Fruit fly (Drosophila melanogaster) whole organism, embryonic: ENCODE measurements around the gene CG42579.

Source experiments
- ATbp ChIP-seq: fragments of 200-800 bp; sonication (Bioruptor generic); optimal IDR thresholded peaks from 2 replicates; lab custom pipeline; 2017; ENCODE audit warnings: missing biosample characterization, mild to moderate bottlenecking, missing genetic modification characterization, missing genetic modification reagents
- CG10366 ChIP-seq: fragments of 200-800 bp; sonication (Bioruptor generic); IDR thresholded peaks from 2 replicates; pipeline ENCODE4 v1.3.6; 2022; ENCODE audit warnings: missing biosample characterization, missing genetic modification characterization
- CG10431 ChIP-seq: fragments of 200-800 bp; sonication (Bioruptor generic); optimal IDR thresholded peaks from 3 replicates; lab custom pipeline; 2018; ENCODE audit warnings: missing biosample characterization, mild to moderate bottlenecking, missing genetic modification characterization
- CG11085 ChIP-seq: fragments of 200-800 bp; sonication (Bioruptor generic); IDR thresholded peaks from 2 replicates; pipeline ENCODE4 v1.3.6; 2022; ENCODE audit warnings: missing biosample characterization, missing genetic modification characterization
- CG11247 ChIP-seq: fragments of 200-800 bp; sonication (Bioruptor generic); IDR thresholded peaks from 2 replicates; pipeline ENCODE4 v1.3.6; 2022; ENCODE audit warnings: missing biosample characterization, missing genetic modification characterization
- CG12155 ChIP-seq: fragments of 200-800 bp; sonication (Bioruptor generic); optimal IDR thresholded peaks from 3 replicates; lab custom pipeline; 2016; ENCODE audit warnings: missing biosample characterization, missing genetic modification characterization
- CG12769 ChIP-seq: fragments of 200-800 bp; sonication (Bioruptor generic); optimal IDR thresholded peaks from 2 replicates; lab custom pipeline; 2019; ENCODE audit warnings: missing biosample characterization, mild to moderate bottlenecking, missing genetic modification characterization, moderate library complexity
- CG1792 ChIP-seq: fragments of 200-800 bp; sonication (Bioruptor generic); optimal IDR thresholded peaks from 2 replicates; lab custom pipeline; 2016; ENCODE audit warnings: missing biosample characterization, missing genetic modification characterization
- CG32532 ChIP-seq: fragments of 200-800 bp; sonication (Bioruptor generic); IDR thresholded peaks from 2 replicates; pipeline ENCODE4 v1.3.6; 2022; ENCODE audit warnings: missing biosample characterization, missing genetic modification characterization
- CG32767 ChIP-seq: fragments of 200-800 bp; sonication (Bioruptor generic); IDR thresholded peaks from 2 replicates; pipeline ENCODE4 v1.3.6; 2022; ENCODE audit warnings: missing biosample characterization, missing genetic modification characterization
- CG33213 ChIP-seq: fragments of 200-800 bp; sonication (Bioruptor generic); optimal IDR thresholded peaks from 3 replicates; lab custom pipeline; 2016; ENCODE audit warnings: missing biosample characterization, missing genetic modification characterization
- CG34376 ChIP-seq: fragments of 200-800 bp; sonication (Bioruptor generic); optimal IDR thresholded peaks from 2 replicates; lab custom pipeline; 2018; ENCODE audit warnings: missing biosample characterization, mild to moderate bottlenecking, missing genetic modification characterization
- CG34422 ChIP-seq: fragments of 200-800 bp; sonication (Bioruptor generic); IDR thresholded peaks from 3 replicates; pipeline ENCODE4 v1.3.6; 2022; ENCODE audit warnings: missing biosample characterization, missing genetic modification characterization
- CG4328 ChIP-seq: fragments of 200-800 bp; sonication (Bioruptor generic); optimal IDR thresholded peaks from 3 replicates; lab custom pipeline; 2017; ENCODE audit warnings: missing biosample characterization, missing genetic modification reagents, missing genetic modification characterization
- CG4424 ChIP-seq: fragments of 200-800 bp; sonication (Bioruptor generic); optimal IDR thresholded peaks from 3 replicates; lab custom pipeline; 2016; ENCODE audit warnings: missing biosample characterization, missing genetic modification characterization
- CG4854 ChIP-seq: fragments of 200-800 bp; sonication (Bioruptor generic); optimal IDR thresholded peaks from 2 replicates; lab custom pipeline; 2016; ENCODE audit warnings: missing biosample characterization, missing genetic modification characterization, inconsistent platforms
- CG5953 ChIP-seq: fragments of 200-800 bp; sonication (Bioruptor generic); IDR thresholded peaks from 2 replicates; pipeline ENCODE4 v1.3.6; 2022; ENCODE audit warnings: missing biosample characterization, missing genetic modification characterization
- CG6272 ChIP-seq: fragments of 200-800 bp; sonication (Bioruptor generic); IDR thresholded peaks from 2 replicates; pipeline ENCODE4 v1.3.6; 2022; ENCODE audit warnings: missing biosample characterization, missing genetic modification characterization
- CG7357 ChIP-seq: fragments of 200-800 bp; sonication (Bioruptor generic); IDR thresholded peaks from 3 replicates; pipeline ENCODE4 v1.3.6; 2022; ENCODE audit warnings: missing biosample characterization, missing genetic modification characterization
- CG8281 ChIP-seq: fragments of 200-800 bp; sonication (Bioruptor generic); optimal IDR thresholded peaks from 2 replicates; lab custom pipeline; 2018; ENCODE audit warnings: missing biosample characterization, mild to moderate bottlenecking, missing genetic modification characterization, moderate library complexity
- CG8944 ChIP-seq: fragments of 200-800 bp; sonication (Bioruptor generic); optimal IDR thresholded peaks from 3 replicates; lab custom pipeline; 2016; ENCODE audit warnings: missing biosample characterization, missing genetic modification characterization
- CHES-1-like ChIP-seq: fragments of 200-800 bp; sonication (Bioruptor generic); optimal IDR thresholded peaks from 2 replicates; lab custom pipeline; 2016; ENCODE audit warnings: missing biosample characterization, missing genetic modification characterization
- D ChIP-seq, 2 experiments: fragments of 200-800 bp in 1 of 2; fragments of >200 bp in 1 of 2; sonication (Bioruptor generic) in 1 of 2; optimal IDR thresholded peaks; 2 replicates in 1 of 2; 3 replicates in 1 of 2; lab custom pipeline; 2017; ENCODE audit warnings: mild to moderate bottlenecking in 1 of 2, missing biosample characterization in 1 of 2, missing genetic modification characterization in 1 of 2, missing genetic modification reagents in 1 of 2
- Doc3 ChIP-seq: fragments of 200-800 bp; sonication (Bioruptor generic); IDR thresholded peaks from 3 replicates; pipeline ENCODE4 v1.3.6; 2022; ENCODE audit warnings: missing biosample characterization, missing genetic modification characterization; ENCODE audit not compliant: partially characterized antibody
- ERR ChIP-seq: fragments of 200-800 bp; sonication (Bioruptor generic); optimal IDR thresholded peaks from 2 replicates; lab custom pipeline; 2016; ENCODE audit warnings: missing biosample characterization, missing genetic modification characterization
- HHEX ChIP-seq: fragments of 200-800 bp; sonication (Bioruptor generic); optimal IDR thresholded peaks from 3 replicates; lab custom pipeline; 2017; ENCODE audit warnings: missing biosample characterization, mild to moderate bottlenecking, missing genetic modification characterization, missing genetic modification reagents
- HLH3B ChIP-seq: fragments of 200-800 bp; sonication (Bioruptor generic); IDR thresholded peaks from 2 replicates; pipeline ENCODE4 v1.3.6; 2022; ENCODE audit warnings: missing biosample characterization, missing genetic modification characterization
- Hr78 ChIP-seq, 2 experiments: fragments of 200-800 bp in 1 of 2; fragments of >200 bp in 1 of 2; sonication (Bioruptor generic) in 1 of 2; optimal IDR thresholded peaks; 2 replicates each; lab custom pipeline; 2017 to 2019; ENCODE audit warnings: missing biosample characterization in 2 of 2, missing genetic modification characterization in 2 of 2, mild to moderate bottlenecking in 1 of 2, moderate library complexity in 1 of 2
- Lpt ChIP-seq: fragments of >200 bp; optimal IDR thresholded peaks from 2 replicates; lab custom pipeline; 2018; ENCODE audit warnings: missing biosample characterization, missing genetic modification characterization
- Nf-YC ChIP-seq: fragments of 200-800 bp; optimal IDR thresholded peaks from 3 replicates; lab custom pipeline; 2019; ENCODE audit warnings: missing biosample characterization, mild to moderate bottlenecking, missing genetic modification characterization, moderate library complexity
- Pdp1 ChIP-seq, 2 experiments: fragments of 200-800 bp; sonication (Bioruptor generic); optimal IDR thresholded peaks; 3 replicates each; lab custom pipeline; 2016; ENCODE audit warnings: missing biosample characterization in 2 of 2, missing genetic modification characterization in 2 of 2, mild to moderate bottlenecking in 1 of 2, moderate library complexity in 1 of 2
- TFAM ChIP-seq: fragments of 200-800 bp; sonication (Bioruptor generic); optimal IDR thresholded peaks from 2 replicates; lab custom pipeline; 2017; ENCODE audit warnings: missing biosample characterization, missing genetic modification characterization, inconsistent platforms
- btn ChIP-seq: fragments of 200-800 bp; sonication (Bioruptor generic); optimal IDR thresholded peaks from 2 replicates; lab custom pipeline; 2016; ENCODE audit warnings: missing biosample characterization, missing genetic modification characterization
- chinmo ChIP-seq: fragments of 200-800 bp; sonication (Bioruptor generic); IDR thresholded peaks from 4 replicates; pipeline ENCODE4 v1.3.6; 2022; ENCODE audit warnings: missing biosample characterization, missing genetic modification characterization; ENCODE audit not compliant: partially characterized antibody
- crp ChIP-seq, 2 experiments: fragments of 200-800 bp; sonication (Bioruptor generic); optimal IDR thresholded peaks; 2 replicates in 1 of 2; 3 replicates in 1 of 2; lab custom pipeline; 2017; ENCODE audit warnings: missing biosample characterization in 2 of 2, missing genetic modification characterization in 2 of 2, mild to moderate bottlenecking in 1 of 2, moderate library complexity in 1 of 2
- dimm ChIP-seq: fragments of 200-800 bp; sonication (Bioruptor generic); IDR thresholded peaks from 2 replicates; pipeline ENCODE4 v1.3.6; 2022; ENCODE audit warnings: missing biosample characterization, missing genetic modification characterization
- ems ChIP-seq: fragments of 200-800 bp; sonication (Bioruptor generic); optimal IDR thresholded peaks from 3 replicates; lab custom pipeline; 2016; ENCODE audit warnings: missing biosample characterization, missing genetic modification characterization
- exex ChIP-seq: fragments of 200-800 bp; sonication (Bioruptor generic); optimal IDR thresholded peaks from 4 replicates; lab custom pipeline; 2018; ENCODE audit warnings: missing biosample characterization, mild to moderate bottlenecking, missing genetic modification characterization, moderate library complexity
- eyg ChIP-seq: fragments of 200-800 bp; sonication (Bioruptor generic); optimal IDR thresholded peaks from 3 replicates; lab custom pipeline; 2016; ENCODE audit warnings: missing biosample characterization, missing genetic modification characterization
- kah ChIP-seq: fragments of 200-800 bp; sonication (Bioruptor generic); optimal IDR thresholded peaks from 2 replicates; lab custom pipeline; 2018; ENCODE audit warnings: missing biosample characterization, mild to moderate bottlenecking, missing genetic modification characterization
- pan ChIP-seq, 4 experiments: fragments of >200 bp in 3 of 4; fragments of 200-800 bp in 1 of 4; sonication (Bioruptor generic) in 1 of 4; optimal IDR thresholded peaks in 3 of 4; IDR thresholded peaks in 1 of 4; 2 replicates each; pipeline versions ENCODE4 v1.3.6 to Lab custom; 2017 to 2022; ENCODE audit warnings: missing biosample characterization in 2 of 4, missing genetic modification characterization in 2 of 4, mixed read lengths in 1 of 4
- pb ChIP-seq: fragments of 200-800 bp; sonication (Bioruptor generic); optimal IDR thresholded peaks from 3 replicates; lab custom pipeline; 2016; ENCODE audit warnings: missing biosample characterization, missing genetic modification characterization
- pros ChIP-seq: fragments of 200-800 bp; sonication (Bioruptor generic); optimal IDR thresholded peaks from 3 replicates; lab custom pipeline; 2019; ENCODE audit warnings: missing biosample characterization, mild to moderate bottlenecking, missing genetic modification characterization, moderate library complexity
- rib ChIP-seq: fragments of 200-800 bp; sonication (Bioruptor generic); IDR thresholded peaks from 2 replicates; pipeline ENCODE4 v1.3.6; 2022; ENCODE audit warnings: missing biosample characterization, missing genetic modification characterization
- so ChIP-seq: fragments of 200-800 bp; sonication (Bioruptor generic); IDR thresholded peaks from 3 replicates; pipeline ENCODE4 v1.3.6; 2022; ENCODE audit warnings: missing biosample characterization, missing genetic modification characterization
- stwl ChIP-seq: fragments of 200-800 bp; sonication (Bioruptor generic); optimal IDR thresholded peaks from 3 replicates; lab custom pipeline; 2018; ENCODE audit warnings: missing biosample characterization, mild to moderate bottlenecking, missing genetic modification characterization, moderate library complexity
- trem ChIP-seq: fragments of 200-800 bp; optimal IDR thresholded peaks from 3 replicates; lab custom pipeline; 2019; ENCODE audit warnings: missing biosample characterization, mild to moderate bottlenecking, missing genetic modification characterization, moderate library complexity
- unpg ChIP-seq: fragments of 200-800 bp; sonication (Bioruptor generic); optimal IDR thresholded peaks from 3 replicates; lab custom pipeline; 2018; ENCODE audit warnings: missing biosample characterization, mild to moderate bottlenecking, missing genetic modification characterization, moderate library complexity
- zf30C ChIP-seq: fragments of 200-800 bp; sonication (Bioruptor generic); optimal IDR thresholded peaks from 3 replicates; lab custom pipeline; 2018; ENCODE audit warnings: missing biosample characterization, mild to moderate bottlenecking, missing genetic modification characterization
- zfh1 ChIP-seq: fragments of 200-800 bp; sonication (Bioruptor generic); IDR thresholded peaks from 3 replicates; pipeline ENCODE4 v1.3.6; 2022; ENCODE audit warnings: missing biosample characterization, missing genetic modification characterization

CG42579 gene

dm6 chrX:20505897-20506296, 21.5 kb upstream of the CG42579 start (continued):
- TF ChIP-seq CG32532 (GFP tag; lab: Robert Waterston, UW) (no peak), ems (GFP tag; lab: Kevin White, UChicago) (peak; percentile 16), TFAM (GFP tag; lab: Kevin White, UChicago) (no peak), CG34376 (no peak), Hr78 (GFP tag; optimal IDR thresholded peaks at IDR 0.05; lab: Kevin White, UChicago) (no peak), CG7357 (GFP tag; lab: Robert Waterston, UW) (no peak), CG10431 (GFP tag; lab: Kevin White, UChicago) (no peak), dimm (GFP tag; lab: Robert Waterston, UW) (no peak), pan (optimal IDR thresholded peaks at IDR 0.05; lab: Kevin White, UChicago) (no peak), pan (GFP tag; optimal IDR thresholded peaks at IDR 0.05 in 1 of 2, IDR thresholded peaks at IDR 0.05 in 1 of 2) (peak in 1 of 2 experiments; percentile 68), CG12769 (tag; lab: Kevin White, UChicago) (no peak), trem (tag; lab: Kevin White, UChicago) (no peak), exex (tag; lab: Kevin White, UChicago) (no peak), CG5953 (GFP tag; lab: Robert Waterston, UW) (peak; percentile 62; the same call in 1 of the 2 replicates), chinmo (GFP tag; lab: Robert Waterston, UW) (no peak), CG12155 (GFP tag; lab: Kevin White, UChicago) (no peak), D (optimal IDR thresholded peaks at IDR 0.05; lab: Kevin White, UChicago) (no peak), D (GFP tag; optimal IDR thresholded peaks at IDR 0.05; lab: Kevin White, UChicago) (peak; percentile 31), so (GFP tag; lab: Robert Waterston, UW) (no peak), zfh1 (GFP tag; lab: Robert Waterston, UW) (peak; percentile 67; the same call in 2 of the 3 replicates), eyg (GFP tag; lab: Kevin White, UChicago) (no peak), CG4328 (GFP tag; lab: Kevin White, UChicago) (no peak), CG34422 (GFP tag; lab: Robert Waterston, UW) (no peak), zf30C (GFP tag; lab: Kevin White, UChicago) (no peak), CG32767 (GFP tag; lab: Robert Waterston, UW) (no peak), Lpt (GFP tag; lab: Kevin White, UChicago) (no peak), CG1792 (GFP tag; lab: Kevin White, UChicago) (peak; percentile 52), CG4854 (GFP tag; lab: Kevin White, UChicago) (peak; percentile 34), CG4424 (GFP tag; lab: Kevin White, UChicago) (peak; percentile 29), Pdp1 (GFP tag; optimal IDR thresholded peaks at IDR 0.05; lab: Kevin White, UChicago) (peak in 1 of 2 experiments; percentile 5), pb (GFP tag; lab: Kevin White, UChicago) (no peak), CG8281 (tag; lab: Kevin White, UChicago) (peak; percentile 12), Nf-YC (tag; lab: Kevin White, UChicago) (no peak), CG10366 (no peak), kah (no peak), crp (GFP tag; optimal IDR thresholded peaks at IDR 0.05; lab: Kevin White, UChicago) (no peak), ATbp (GFP tag; lab: Kevin White, UChicago) (peak; percentile 85), CG33213 (GFP tag; lab: Kevin White, UChicago) (peak; percentile 11), CG6272 (no peak), CG11247 (GFP tag; lab: Robert Waterston, UW) (peak; percentile 51), btn (no peak), pros (GFP tag; lab: Kevin White, UChicago) (no peak), Doc3 (GFP tag; lab: Robert Waterston, UW) (no peak), CHES-1-like (GFP tag; lab: Kevin White, UChicago) (no peak), CG8944 (no peak), stwl (tag; lab: Kevin White, UChicago) (no peak), HLH3B (GFP tag; lab: Robert Waterston, UW) (peak; percentile 38; the same call in 1 of the 2 replicates), ERR (GFP tag; lab: Kevin White, UChicago) (no peak), rib (GFP tag; lab: Robert Waterston, UW) (no peak), HHEX (GFP tag; lab: Kevin White, UChicago) (peak; percentile 48), unpg (GFP tag; lab: Kevin White, UChicago) (peak; percentile 27), CG11085 (GFP tag; lab: Robert Waterston, UW) (no peak)
